Fruit fly (Drosophila melanogaster) whole organism, embryonic: Measurements from ENCODE around the gene CG32369.

ENCODE experiments used
- CG10321 ChIP-seq: fragments of 200-800 bp; sonication (Bioruptor generic); IDR thresholded peaks from 2 replicates; pipeline ENCODE4 v1.3.6; 2022; ENCODE audit warnings: missing biosample characterization, missing genetic modification characterization
- CG11398 ChIP-seq: fragments of 200-800 bp; sonication (Bioruptor generic); optimal IDR thresholded peaks from 2 replicates; lab custom pipeline; 2016; ENCODE audit warnings: missing biosample characterization, missing genetic modification characterization
- CG11504 ChIP-seq: fragments of 200-800 bp; sonication (Bioruptor generic); optimal IDR thresholded peaks from 3 replicates; lab custom pipeline; 2019; ENCODE audit warnings: missing biosample characterization, mild to moderate bottlenecking, missing genetic modification characterization, moderate library complexity
- CG12219 ChIP-seq: fragments of 200-800 bp; sonication (Bioruptor generic); optimal IDR thresholded peaks from 3 replicates; lab custom pipeline; 2018; ENCODE audit warnings: missing biosample characterization, mild to moderate bottlenecking, missing genetic modification characterization
- CG12659 ChIP-seq: fragments of 200-800 bp; sonication (Bioruptor generic); optimal IDR thresholded peaks from 3 replicates; lab custom pipeline; 2017; ENCODE audit warnings: mild to moderate bottlenecking, missing biosample characterization, missing genetic modification reagents, missing genetic modification characterization
- CG13624 ChIP-seq: fragments of 200-800 bp; sonication (Bioruptor generic); optimal IDR thresholded peaks from 2 replicates; lab custom pipeline; 2016; ENCODE audit warnings: missing biosample characterization, missing genetic modification characterization
- CG15073 ChIP-seq: fragments of 200-800 bp; sonication (Bioruptor generic); optimal IDR thresholded peaks from 2 replicates; lab custom pipeline; 2016; ENCODE audit warnings: missing biosample characterization, missing genetic modification characterization
- CG17186 ChIP-seq: fragments of 200-800 bp; sonication (Bioruptor generic); optimal IDR thresholded peaks from 3 replicates; lab custom pipeline; 2017; ENCODE audit warnings: missing biosample characterization, missing genetic modification reagents, missing genetic modification characterization
- CG1832 ChIP-seq: fragments of 200-800 bp; sonication (Bioruptor generic); optimal IDR thresholded peaks from 2 replicates; lab custom pipeline; 2017; ENCODE audit warnings: missing biosample characterization, mild to moderate bottlenecking, missing genetic modification characterization, inconsistent platforms
- CG3163 ChIP-seq: fragments of 200-800 bp; sonication (Bioruptor generic); optimal IDR thresholded peaks from 3 replicates; lab custom pipeline; 2016; ENCODE audit warnings: missing biosample characterization, missing genetic modification characterization
- CG4360 ChIP-seq: fragments of 200-800 bp; sonication (Bioruptor generic); IDR thresholded peaks from 2 replicates; pipeline ENCODE4 v1.3.6; 2022; ENCODE audit warnings: missing biosample characterization, missing genetic modification characterization
- CG4854 ChIP-seq: fragments of 200-800 bp; sonication (Bioruptor generic); optimal IDR thresholded peaks from 2 replicates; lab custom pipeline; 2016; ENCODE audit warnings: missing biosample characterization, missing genetic modification characterization, inconsistent platforms
- CG6791 ChIP-seq: fragments of 200-800 bp; sonication (Bioruptor generic); IDR thresholded peaks from 3 replicates; pipeline ENCODE4 v1.3.6; 2022; ENCODE audit warnings: missing biosample characterization, missing genetic modification characterization; ENCODE audit not compliant: partially characterized antibody
- CG6854 ChIP-seq: fragments of 200-800 bp; sonication (Bioruptor generic); optimal IDR thresholded peaks from 3 replicates; lab custom pipeline; 2017; ENCODE audit warnings: missing biosample characterization, mild to moderate bottlenecking, missing genetic modification characterization
- CG7839 ChIP-seq: fragments of 200-800 bp; sonication (Bioruptor generic); optimal IDR thresholded peaks from 3 replicates; lab custom pipeline; 2018; ENCODE audit warnings: missing biosample characterization, mild to moderate bottlenecking, missing genetic modification characterization, moderate library complexity
- CG7928 ChIP-seq: fragments of 200-800 bp; sonication (Bioruptor generic); optimal IDR thresholded peaks from 2 replicates; lab custom pipeline; 2017; ENCODE audit warnings: missing biosample characterization, mild to moderate bottlenecking, missing genetic modification characterization
- CG7963 ChIP-seq: fragments of 200-800 bp; sonication (Bioruptor generic); IDR thresholded peaks from 3 replicates; pipeline ENCODE4 v1.3.6; 2022; ENCODE audit warnings: missing biosample characterization, missing genetic modification characterization; ENCODE audit not compliant: partially characterized antibody
- CG9609 ChIP-seq: fragments of 200-800 bp; sonication (Bioruptor generic); optimal IDR thresholded peaks from 3 replicates; lab custom pipeline; 2016; ENCODE audit warnings: missing biosample characterization, missing genetic modification characterization
- D ChIP-seq, 2 experiments: fragments of 200-800 bp in 1 of 2; fragments of >200 bp in 1 of 2; sonication (Bioruptor generic) in 1 of 2; optimal IDR thresholded peaks; 2 replicates in 1 of 2; 3 replicates in 1 of 2; lab custom pipeline; 2017; ENCODE audit warnings: mild to moderate bottlenecking in 1 of 2, missing biosample characterization in 1 of 2, missing genetic modification characterization in 1 of 2, missing genetic modification reagents in 1 of 2
- D19A ChIP-seq: fragments of 200-800 bp; optimal IDR thresholded peaks from 3 replicates; lab custom pipeline; 2019; ENCODE audit warnings: missing biosample characterization, mild to moderate bottlenecking, missing genetic modification characterization, moderate library complexity
- Elba2 ChIP-seq: fragments of 200-800 bp; sonication (Bioruptor generic); optimal IDR thresholded peaks from 3 replicates; lab custom pipeline; 2016; ENCODE audit warnings: missing biosample characterization, missing genetic modification characterization
- Hmx ChIP-seq: fragments of 200-800 bp; sonication (Bioruptor generic); optimal IDR thresholded peaks from 2 replicates; lab custom pipeline; 2016; ENCODE audit warnings: missing biosample characterization, missing genetic modification characterization
- Hr78 ChIP-seq, 2 experiments: fragments of 200-800 bp in 1 of 2; fragments of >200 bp in 1 of 2; sonication (Bioruptor generic) in 1 of 2; optimal IDR thresholded peaks; 2 replicates each; lab custom pipeline; 2017 to 2019; ENCODE audit warnings: missing biosample characterization in 2 of 2, missing genetic modification characterization in 2 of 2, mild to moderate bottlenecking in 1 of 2, moderate library complexity in 1 of 2
- MESR4 ChIP-seq: fragments of 200-800 bp; sonication (Bioruptor generic); optimal IDR thresholded peaks from 2 replicates; lab custom pipeline; 2018; ENCODE audit warnings: missing biosample characterization, mild to moderate bottlenecking, missing genetic modification characterization, moderate library complexity
- Meics ChIP-seq: fragments of 200-800 bp; sonication (Bioruptor generic); optimal IDR thresholded peaks from 2 replicates; lab custom pipeline; 2017; ENCODE audit warnings: missing biosample characterization, mild to moderate bottlenecking, missing genetic modification characterization
- Mrtf ChIP-seq: fragments of 200-800 bp; sonication (Bioruptor generic); IDR thresholded peaks from 3 replicates; pipeline ENCODE4 v1.3.6; 2022; ENCODE audit warnings: missing biosample characterization, missing genetic modification characterization
- PHDP ChIP-seq: fragments of 200-800 bp; sonication (Bioruptor generic); optimal IDR thresholded peaks from 3 replicates; lab custom pipeline; 2018; ENCODE audit warnings: missing biosample characterization, mild to moderate bottlenecking, missing genetic modification characterization, moderate library complexity
- Rx ChIP-seq: fragments of 200-800 bp; sonication (Bioruptor generic); IDR thresholded peaks from 2 replicates; pipeline ENCODE4 v1.3.6; 2022; ENCODE audit warnings: missing biosample characterization, missing genetic modification characterization
- Xrp1 ChIP-seq: fragments of 200-800 bp; sonication (Bioruptor generic); IDR thresholded peaks from 2 replicates; pipeline ENCODE4 v1.3.6; 2022; ENCODE audit warnings: missing biosample characterization, missing genetic modification characterization
- btn ChIP-seq: fragments of 200-800 bp; sonication (Bioruptor generic); optimal IDR thresholded peaks from 2 replicates; lab custom pipeline; 2016; ENCODE audit warnings: missing biosample characterization, missing genetic modification characterization
- caup ChIP-seq: fragments of 200-800 bp; sonication (Bioruptor generic); optimal IDR thresholded peaks from 3 replicates; lab custom pipeline; 2017; ENCODE audit warnings: missing biosample characterization, mild to moderate bottlenecking, missing genetic modification characterization, moderate library complexity; ENCODE audit not compliant: severe bottlenecking
- dimm ChIP-seq: fragments of 200-800 bp; sonication (Bioruptor generic); IDR thresholded peaks from 2 replicates; pipeline ENCODE4 v1.3.6; 2022; ENCODE audit warnings: missing biosample characterization, missing genetic modification characterization
- dm ChIP-seq: fragments of 200-800 bp; sonication (Bioruptor generic); optimal IDR thresholded peaks from 3 replicates; lab custom pipeline; 2016; ENCODE audit warnings: missing biosample characterization, missing genetic modification characterization
- ewg ChIP-seq: fragments of 200-800 bp; sonication (Bioruptor generic); optimal IDR thresholded peaks from 3 replicates; lab custom pipeline; 2017; ENCODE audit warnings: mild to moderate bottlenecking, missing biosample characterization, missing genetic modification reagents, missing genetic modification characterization
- exex ChIP-seq: fragments of 200-800 bp; sonication (Bioruptor generic); optimal IDR thresholded peaks from 4 replicates; lab custom pipeline; 2018; ENCODE audit warnings: missing biosample characterization, mild to moderate bottlenecking, missing genetic modification characterization, moderate library complexity
- fd64A ChIP-seq: fragments of 200-800 bp; sonication (Bioruptor generic); optimal IDR thresholded peaks from 3 replicates; lab custom pipeline; 2018; ENCODE audit warnings: missing biosample characterization, mild to moderate bottlenecking, missing genetic modification characterization
- hkb ChIP-seq, 2 experiments: fragments of 200-800 bp in 1 of 2; fragments of >200 bp in 1 of 2; sonication (Bioruptor generic) in 1 of 2; IDR thresholded peaks in 1 of 2; optimal IDR thresholded peaks in 1 of 2; 2 replicates each; pipeline versions ENCODE4 v1.3.6 to Lab custom; 2017 to 2022; ENCODE audit warnings: missing biosample characterization in 1 of 2, missing genetic modification characterization in 1 of 2
- lbe ChIP-seq: fragments of 200-800 bp; sonication (Bioruptor generic); optimal IDR thresholded peaks from 2 replicates; lab custom pipeline; 2016; ENCODE audit warnings: missing biosample characterization, mild to moderate bottlenecking, missing genetic modification characterization
- lov ChIP-seq, 2 experiments: fragments of 200-800 bp in 1 of 2; fragments of >200 bp in 1 of 2; sonication (Bioruptor generic) in 1 of 2; IDR thresholded peaks in 1 of 2; optimal IDR thresholded peaks in 1 of 2; 2 replicates in 1 of 2; 3 replicates in 1 of 2; pipeline versions ENCODE4 v1.3.6 to Lab custom; 2017 to 2022; ENCODE audit warnings: missing biosample characterization in 1 of 2, missing genetic modification characterization in 1 of 2
- mam ChIP-seq: fragments of 200-800 bp; sonication (Bioruptor generic); optimal IDR thresholded peaks from 3 replicates; lab custom pipeline; 2016; ENCODE audit warnings: missing biosample characterization, missing genetic modification characterization
- ranshi ChIP-seq: fragments of 200-800 bp; sonication (Bioruptor generic); IDR thresholded peaks from 2 replicates; pipeline ENCODE4 v1.3.6; 2022; ENCODE audit warnings: missing biosample characterization, missing genetic modification characterization
- row ChIP-seq: fragments of 200-800 bp; sonication (Bioruptor generic); IDR thresholded peaks from 3 replicates; pipeline ENCODE4 v1.3.6; 2022; ENCODE audit warnings: missing biosample characterization, missing genetic modification characterization
- sisA ChIP-seq: fragments of 200-800 bp; sonication (Bioruptor generic); IDR thresholded peaks from 2 replicates; pipeline ENCODE4 v1.3.6; 2022; ENCODE audit warnings: missing biosample characterization, missing genetic modification characterization
- stwl ChIP-seq: fragments of 200-800 bp; sonication (Bioruptor generic); optimal IDR thresholded peaks from 3 replicates; lab custom pipeline; 2018; ENCODE audit warnings: missing biosample characterization, mild to moderate bottlenecking, missing genetic modification characterization, moderate library complexity
- tgo ChIP-seq: fragments of 200-800 bp; sonication (Bioruptor generic); IDR thresholded peaks from 3 replicates; pipeline ENCODE4 v1.3.6; 2022; ENCODE audit warnings: missing biosample characterization, missing genetic modification characterization
- ttk ChIP-seq: fragments of 200-800 bp; sonication (Bioruptor generic); IDR thresholded peaks from 2 replicates; pipeline ENCODE4 v2.1.2; 2022; ENCODE audit warnings: missing biosample characterization, missing genetic modification characterization
- unpg ChIP-seq: fragments of 200-800 bp; sonication (Bioruptor generic); optimal IDR thresholded peaks from 3 replicates; lab custom pipeline; 2018; ENCODE audit warnings: missing biosample characterization, mild to moderate bottlenecking, missing genetic modification characterization, moderate library complexity
- zf30C ChIP-seq: fragments of 200-800 bp; sonication (Bioruptor generic); optimal IDR thresholded peaks from 3 replicates; lab custom pipeline; 2018; ENCODE audit warnings: missing biosample characterization, mild to moderate bottlenecking, missing genetic modification characterization

Gene CG32369

dm6 chr3L:7841254-7841964, 31.8 kb upstream of the CG32369 start (continued):
- TF ChIP-seq lbe: no peak
- TF ChIP-seq CG13624 (GFP tag; lab: Kevin White, UChicago): no peak
- no peak for TF ChIP-seq CG7963 (GFP tag; lab: Robert Waterston, UW)
- peak; percentile 18 for TF ChIP-seq mam (GFP tag; lab: Kevin White, UChicago)
- TF ChIP-seq Rx (GFP tag; lab: Robert Waterston, UW): no peak
- TF ChIP-seq CG4854: no peak
- TF ChIP-seq CG1832 (GFP tag; lab: Kevin White, UChicago): no peak
- TF ChIP-seq PHDP (tag; lab: Kevin White, UChicago): no peak
- TF ChIP-seq CG12659 (GFP tag; lab: Kevin White, UChicago): no peak
- peak; percentile 40 for TF ChIP-seq CG11504 (tag; lab: Kevin White, UChicago)
- peak; percentile 49; the same call in 1 of the 2 replicates for TF ChIP-seq ttk (GFP tag; lab: Robert Waterston, UW)
- TF ChIP-seq MESR4 (GFP tag; lab: Kevin White, UChicago): no peak
- peak; percentile 35 for TF ChIP-seq CG7839 (tag; lab: Kevin White, UChicago)
- TF ChIP-seq CG9609 (GFP tag; lab: Kevin White, UChicago): no peak
- TF ChIP-seq Elba2: no peak
- no peak for TF ChIP-seq CG12219 (GFP tag; lab: Kevin White, UChicago)
- TF ChIP-seq hkb (optimal IDR thresholded peaks at IDR 0.05; lab: Kevin White, UChicago): no peak
- 0 out of 2 replicates have a peak, but pooled peaks have one; percentile 14 for TF ChIP-seq hkb (GFP tag; IDR thresholded peaks at IDR 0.05; lab: Robert Waterston, UW)
- TF ChIP-seq row (GFP tag; lab: Robert Waterston, UW): peak; percentile 55
- TF ChIP-seq CG3163 (GFP tag; lab: Kevin White, UChicago): no peak
- no peak for TF ChIP-seq dimm (GFP tag; lab: Robert Waterston, UW)
- TF ChIP-seq D19A (tag; lab: Kevin White, UChicago): no peak
- no peak for TF ChIP-seq caup (GFP tag; lab: Kevin White, UChicago)
- no peak for TF ChIP-seq stwl (tag; lab: Kevin White, UChicago)
- TF ChIP-seq unpg: no peak
- no peak for TF ChIP-seq D (optimal IDR thresholded peaks at IDR 0.05; lab: Kevin White, UChicago)
- TF ChIP-seq D (GFP tag; optimal IDR thresholded peaks at IDR 0.05; lab: Kevin White, UChicago): no peak
- TF ChIP-seq tgo: no peak; the same call in 2 of the 3 replicates
- no peak for TF ChIP-seq exex (tag; lab: Kevin White, UChicago)
- peak; percentile 7; the same call in 1 of the 2 replicates for TF ChIP-seq Xrp1 (GFP tag; lab: Robert Waterston, UW)
- TF ChIP-seq CG6791 (GFP tag; lab: Robert Waterston, UW): no peak
- no peak for TF ChIP-seq lov (optimal IDR thresholded peaks at IDR 0.05; lab: Kevin White, UChicago)
- no peak for TF ChIP-seq lov (GFP tag; IDR thresholded peaks at IDR 0.05; lab: Robert Waterston, UW)
- TF ChIP-seq ewg: no peak
- TF ChIP-seq Mrtf (GFP tag; lab: Robert Waterston, UW): no peak
- TF ChIP-seq CG15073 (GFP tag; lab: Kevin White, UChicago): no peak
- no peak for TF ChIP-seq CG6854 (GFP tag; lab: Kevin White, UChicago)
- no peak for TF ChIP-seq ranshi (GFP tag; lab: Robert Waterston, UW)
- TF ChIP-seq Hr78 (GFP tag; optimal IDR thresholded peaks at IDR 0.05; lab: Kevin White, UChicago): peak in 1 of 2 experiments; percentile 58
- TF ChIP-seq dm: no peak
- TF ChIP-seq CG4360 (GFP tag; lab: Robert Waterston, UW): no peak
- TF ChIP-seq btn (GFP tag; lab: Kevin White, UChicago): no peak
- TF ChIP-seq Meics: no peak
- TF ChIP-seq sisA (GFP tag; lab: Robert Waterston, UW): no peak
- TF ChIP-seq CG7928: no peak
- TF ChIP-seq fd64A: no peak
- TF ChIP-seq zf30C (GFP tag; lab: Kevin White, UChicago): no peak
- no peak for TF ChIP-seq CG11398
- TF ChIP-seq Hmx (GFP tag; lab: Kevin White, UChicago): no peak
- no peak for TF ChIP-seq CG17186
- no peak for TF ChIP-seq CG10321
